Worm (Caenorhabditis elegans) whole organism, L4 larva: ENCODE measurements around the gene zip-1.

Experiments used
- F10B5.3 ChIP-seq: sonication (generic microtip); optimal IDR thresholded peaks from 2 replicates; lab custom pipeline; 2016; ENCODE audit warnings: mild to moderate bottlenecking, missing genetic modification characterization, missing compliant biosample characterization
- F26F4.8 ChIP-seq: fragments of 200-800 bp; sonication (Bioruptor generic); conservative IDR thresholded peaks from 2 replicates; pipeline ENCODE4 v1.3.6; 2022; ENCODE audit warnings: missing genetic modification characterization, missing compliant biosample characterization
- T20F7.1 ChIP-seq: fragments of 200-800 bp; sonication (Bioruptor generic); optimal IDR thresholded peaks from 2 replicates; lab custom pipeline; 2018; ENCODE audit warnings: mild to moderate bottlenecking, missing genetic modification characterization, missing compliant biosample characterization
- T26A8.4 ChIP-seq: fragments of 200-800 bp; sonication (Bioruptor generic); IDR thresholded peaks from 2 replicates; pipeline ENCODE4 v1.3.6; 2022; ENCODE audit warnings: missing genetic modification characterization, missing compliant biosample characterization
- Y48G9A.11 ChIP-seq: fragments of 200-800 bp; sonication (Bioruptor generic); IDR thresholded peaks from 2 replicates; pipeline ENCODE4 v1.3.6; 2022; ENCODE audit warnings: missing genetic modification reagents, missing genetic modification characterization, missing compliant biosample characterization
- ZK546.5 ChIP-seq, 2 experiments: sonication (generic microtip); optimal IDR thresholded peaks; 2 replicates each; lab custom pipeline; 2017; ENCODE audit warnings: missing biosample characterization in 2 of 2, missing genetic modification characterization in 2 of 2
- ceh-28 ChIP-seq: fragments of 150-350 bp; optimal IDR thresholded peaks from 2 replicates; lab custom pipeline; 2014; ENCODE audit warnings: missing biosample characterization, missing genetic modification reagents, missing genetic modification characterization
- ceh-32 ChIP-seq: sonication (generic microtip); optimal IDR thresholded peaks from 2 replicates; lab custom pipeline; 2016; ENCODE audit warnings: mild to moderate bottlenecking, missing genetic modification characterization, missing compliant biosample characterization; ENCODE audit not compliant: poor library complexity
- ceh-82 ChIP-seq: sonication (generic microtip); optimal IDR thresholded peaks from 2 replicates; lab custom pipeline; 2017; ENCODE audit warnings: missing biosample characterization, missing genetic modification characterization
- ces-1 ChIP-seq: fragments of 150-350 bp; sonication (generic microtip); optimal IDR thresholded peaks from 4 replicates; lab custom pipeline; 2014; ENCODE audit warnings: missing biosample characterization, missing genetic modification reagents, missing genetic modification characterization
- ctbp-1 ChIP-seq: fragments of 200-800 bp; sonication (Bioruptor generic); IDR thresholded peaks from 2 replicates; pipeline ENCODE4 v1.3.6; 2022; ENCODE audit warnings: missing genetic modification reagents, missing genetic modification characterization, missing compliant biosample characterization
- daf-19 ChIP-seq: fragments of 200-800 bp; sonication (Bioruptor generic); conservative IDR thresholded peaks from 2 replicates; pipeline ENCODE4 v1.3.6; 2022; ENCODE audit warnings: missing genetic modification characterization, missing compliant biosample characterization
- dmd-6 ChIP-seq: fragments of 200-800 bp; sonication (Bioruptor generic); IDR thresholded peaks from 2 replicates; pipeline ENCODE4 v1.3.6; 2022; ENCODE audit warnings: missing genetic modification reagents, missing genetic modification characterization, missing compliant biosample characterization
- dmd-9 ChIP-seq: fragments of 200-800 bp; sonication (Bioruptor generic); IDR thresholded peaks from 2 replicates; pipeline ENCODE4 v1.3.6; 2022; ENCODE audit warnings: missing genetic modification reagents, missing genetic modification characterization, missing compliant biosample characterization
- duxl-1 ChIP-seq: sonication (generic microtip); optimal IDR thresholded peaks from 2 replicates; lab custom pipeline; 2016; ENCODE audit warnings: mild to moderate bottlenecking, missing genetic modification characterization, moderate library complexity, missing compliant biosample characterization; ENCODE audit not compliant: poor library complexity
- egl-43 ChIP-seq: fragments of 200-800 bp; sonication (Bioruptor generic); IDR thresholded peaks from 2 replicates; pipeline ENCODE4 v1.3.6; 2022; ENCODE audit warnings: missing genetic modification reagents, missing genetic modification characterization, missing compliant biosample characterization
- fkh-10 ChIP-seq: fragments of 150-350 bp; optimal IDR thresholded peaks from 2 replicates; lab custom pipeline; 2014; ENCODE audit warnings: missing biosample characterization, missing genetic modification reagents, missing genetic modification characterization
- hif-1 ChIP-seq, 2 experiments: sonication (generic microtip); optimal IDR thresholded peaks; 2 replicates each; lab custom pipeline; 2016 to 2017; ENCODE audit warnings: missing compliant biosample characterization in 2 of 2, missing genetic modification characterization in 2 of 2, missing genetic modification reagents in 2 of 2, missing genotype in 2 of 2, mild to moderate bottlenecking in 1 of 2
- hlh-11 ChIP-seq: fragments of 200-800 bp; sonication (Bioruptor generic); optimal IDR thresholded peaks from 2 replicates; lab custom pipeline; 2018; ENCODE audit warnings: mild to moderate bottlenecking, missing genetic modification characterization, missing compliant biosample characterization
- hmg-1.1 ChIP-seq: fragments of 200-800 bp; sonication (Bioruptor generic); IDR thresholded peaks from 2 replicates; pipeline ENCODE4 v1.3.6; 2022; ENCODE audit warnings: missing genetic modification reagents, missing genetic modification characterization, missing compliant biosample characterization
- lin-1 ChIP-seq: fragments of 200-800 bp; sonication (Bioruptor generic); IDR thresholded peaks from 2 replicates; pipeline ENCODE4 v1.3.6; 2022; ENCODE audit warnings: missing genetic modification reagents, missing genetic modification characterization, missing compliant biosample characterization
- lin-13 ChIP-seq: fragments of 150-350 bp; optimal IDR thresholded peaks from 2 replicates; lab custom pipeline; 2014; ENCODE audit warnings: missing biosample characterization, missing genetic modification reagents, missing genetic modification characterization
- lin-39 ChIP-seq: fragments of 150-350 bp; optimal IDR thresholded peaks from 2 replicates; lab custom pipeline; 2014; ENCODE audit warnings: missing biosample characterization, missing genetic modification reagents, missing genetic modification characterization
- lir-3 ChIP-seq: sonication (generic microtip); optimal IDR thresholded peaks from 2 replicates; lab custom pipeline; 2016; ENCODE audit warnings: mild to moderate bottlenecking, missing genetic modification characterization, missing compliant biosample characterization
- lsy-2 ChIP-seq, 2 experiments: fragments of 150-350 bp in 1 of 2; sonication (generic microtip) in 1 of 2; optimal IDR thresholded peaks; 2 replicates each; lab custom pipeline; 2014 to 2017; ENCODE audit warnings: missing biosample characterization in 2 of 2, missing genetic modification characterization in 2 of 2
- madf-5 ChIP-seq, 2 experiments: fragments of 200-800 bp; sonication (Bioruptor generic); IDR thresholded peaks; 2 replicates each; pipeline ENCODE4 v1.3.6; 2022; ENCODE audit warnings: missing compliant biosample characterization in 2 of 2, missing genetic modification characterization in 2 of 2
- mep-1 ChIP-seq: fragments of 150-350 bp; sonication (generic microtip); optimal IDR thresholded peaks from 3 replicates; lab custom pipeline; 2014; ENCODE audit warnings: missing biosample characterization, missing genetic modification characterization
- mes-2 ChIP-seq: sonication (generic microtip); optimal IDR thresholded peaks from 2 replicates; lab custom pipeline; 2016; ENCODE audit warnings: missing genotype, mild to moderate bottlenecking, missing genetic modification characterization, missing compliant biosample characterization; ENCODE audit not compliant: poor library complexity, severe bottlenecking
- mxl-2 ChIP-seq: fragments of 200-800 bp; sonication (Bioruptor generic); conservative IDR thresholded peaks from 2 replicates; pipeline ENCODE4 v1.3.6; 2022; ENCODE audit warnings: missing genetic modification reagents, missing genetic modification characterization, missing compliant biosample characterization
- nhr-11 ChIP-seq: fragments of 150-350 bp; optimal IDR thresholded peaks from 2 replicates; lab custom pipeline; 2014; ENCODE audit warnings: missing biosample characterization, missing genetic modification characterization
- nhr-111 ChIP-seq: fragments of 200-800 bp; sonication (Bioruptor generic); optimal IDR thresholded peaks from 2 replicates; lab custom pipeline; 2018; ENCODE audit warnings: mild to moderate bottlenecking, missing genetic modification characterization, missing compliant biosample characterization
- nhr-237 ChIP-seq: sonication (generic microtip); optimal IDR thresholded peaks from 2 replicates; lab custom pipeline; 2017; ENCODE audit warnings: missing biosample characterization, missing genetic modification characterization
- nhr-48 ChIP-seq: sonication (generic microtip); optimal IDR thresholded peaks from 2 replicates; lab custom pipeline; 2016; ENCODE audit warnings: mild to moderate bottlenecking, missing genetic modification characterization, missing compliant biosample characterization
- nhr-6 ChIP-seq: fragments of 150-350 bp; optimal IDR thresholded peaks from 2 replicates; lab custom pipeline; 2014; ENCODE audit warnings: missing biosample characterization, missing genetic modification characterization
- nhr-76 ChIP-seq: fragments of 150-350 bp; optimal IDR thresholded peaks from 2 replicates; lab custom pipeline; 2014; ENCODE audit warnings: missing biosample characterization, missing genetic modification characterization
- pqm-1 ChIP-seq: sonication (generic microtip); optimal IDR thresholded peaks from 2 replicates; lab custom pipeline; 2017; ENCODE audit warnings: missing biosample characterization, missing genetic modification characterization
- rbr-2 ChIP-seq: sonication (generic microtip); optimal IDR thresholded peaks from 2 replicates; lab custom pipeline; 2016; ENCODE audit warnings: missing genotype, missing genetic modification characterization, missing compliant biosample characterization
- sdz-12 ChIP-seq: fragments of 200-800 bp; sonication (Bioruptor generic); optimal IDR thresholded peaks from 2 replicates; lab custom pipeline; 2018; ENCODE audit warnings: mild to moderate bottlenecking, missing genetic modification characterization, missing compliant biosample characterization
- snpc-4 ChIP-seq: fragments of 150-350 bp; optimal IDR thresholded peaks from 2 replicates; lab custom pipeline; 2014; ENCODE audit warnings: missing biosample characterization, missing genetic modification characterization
- unc-39 ChIP-seq: sonication (generic microtip); optimal IDR thresholded peaks from 2 replicates; lab custom pipeline; 2017; ENCODE audit warnings: missing biosample characterization, missing genetic modification characterization
- zfp-2 ChIP-seq: sonication (generic microtip); optimal IDR thresholded peaks from 2 replicates; lab custom pipeline; 2016; ENCODE audit warnings: mild to moderate bottlenecking, missing genetic modification characterization, missing compliant biosample characterization
- zfp-3 ChIP-seq: fragments of 200-800 bp; sonication (Bioruptor generic); conservative IDR thresholded peaks from 2 replicates; pipeline ENCODE4 v1.3.6; 2022; ENCODE audit warnings: missing genetic modification reagents, missing genetic modification characterization, missing compliant biosample characterization
- zip-2 ChIP-seq: fragments of 150-350 bp; optimal IDR thresholded peaks from 2 replicates; lab custom pipeline; 2014; ENCODE audit warnings: missing biosample characterization, missing genetic modification characterization
- ztf-7 ChIP-seq: fragments of 150-350 bp; optimal IDR thresholded peaks from 2 replicates; lab custom pipeline; 2014; ENCODE audit warnings: missing biosample characterization, missing genetic modification characterization

Gene zip-1

ce11 chrIII:12335400-12335994 is 2.0 kb downstream of the zip-1 start (continued):
- TF ChIP-seq nhr-48 (tag; lab: Kevin White, UChicago) (peak; percentile 13), ctbp-1 (0 out of 2 replicates have a peak, but pooled peaks have one; percentile 48), lir-3 (no peak), sdz-12 (GFP tag; lab: Kevin White, UChicago) (no peak), nhr-111 (no peak), ceh-28 (tag; lab: Kevin White, UChicago) (no peak), zip-2 (tag; lab: Kevin White, UChicago) (no peak), mxl-2 (GFP tag; lab: Robert Waterston, UW) (no peak), hlh-11 (peak; percentile 88)
- TF ChIP-seq, all 104 proteins: peak for 27

DNA sequence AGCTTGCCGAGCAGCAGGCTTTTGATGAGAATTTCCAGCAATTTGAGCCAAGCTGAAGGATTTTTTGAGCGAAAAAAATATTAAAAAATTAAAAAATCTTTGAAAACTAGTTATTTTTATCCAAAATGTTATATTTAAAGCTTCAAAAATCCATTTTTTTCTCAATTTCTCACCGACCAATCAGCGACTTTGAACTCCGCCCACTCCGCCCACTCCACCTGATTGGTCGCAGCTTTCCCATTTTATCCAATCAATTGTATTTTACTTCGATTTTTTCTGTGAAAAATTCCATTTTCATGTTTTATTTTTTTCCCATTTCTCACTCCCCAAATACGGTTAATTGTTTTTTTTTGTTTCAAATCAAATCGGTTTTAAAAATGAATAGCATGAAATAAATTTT is 11.4 kb downstream of the zip-1 start:
- no peak for TF ChIP-seq pqm-1 (tag; lab: Kevin White, UChicago)
- TF ChIP-seq lsy-2 (tag; optimal IDR thresholded peaks at IDR 0.05; lab: Kevin White, UChicago), result peak in 1 of 2 experiments; percentile 16
- TF ChIP-seq, all 104 proteins: peak for 1

- no peak for TF ChIP-seq ces-1 (GFP tag; lab: Kevin White, UChicago)
Measured at ce11 chrIII:12349027-12349426, 15.5 kb downstream of the zip-1 start.

DNA sequence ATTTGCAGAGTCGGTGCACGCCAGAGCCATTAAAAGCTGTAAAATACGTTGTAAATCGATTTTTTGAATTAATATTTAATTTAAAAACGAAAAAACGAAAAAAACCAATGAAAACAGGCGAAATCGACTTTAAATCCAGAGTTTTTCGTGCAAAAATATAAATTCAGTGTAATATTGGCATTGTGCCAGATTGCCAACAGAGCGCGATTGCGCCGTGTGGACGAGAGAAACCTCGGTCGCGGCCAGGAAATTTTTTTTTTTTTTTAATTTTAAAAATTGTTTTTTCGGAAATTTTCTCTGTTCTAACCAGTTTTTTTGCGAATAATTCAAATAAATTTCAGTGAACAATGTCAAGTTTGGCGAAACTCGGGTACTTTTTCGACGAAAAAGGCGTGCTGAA is 17.8 kb downstream of the zip-1 start, which contains the start of the genes pph-4.1 and Y75B8A.31:
Gene pph-4.1, minus strand, starts transcription at position 36 of the 400 bp plus-strand sequence.
Gene Y75B8A.31, plus strand, starts transcription at position 342 of the 400 bp plus-strand sequence.
- TF ChIP-seq snpc-4 (no peak), lin-39 (tag; lab: Kevin White, UChicago) (no peak), F10B5.3 (tag; lab: Kevin White, UChicago) (peak; percentile 25), lin-1 (GFP tag; lab: Robert Waterston, UW) (peak; percentile 59; the same call in 1 of the 2 replicates), ceh-32 (tag; lab: Kevin White, UChicago) (no peak), ztf-7 (tag; lab: Kevin White, UChicago) (peak; percentile 22), Y48G9A.11 (0 out of 2 replicates have a peak, but pooled peaks have one; percentile 45), ZK546.5 (tag; optimal IDR thresholded peaks at IDR 0.05; lab: Kevin White, UChicago) (no peak), hif-1 (tag; optimal IDR thresholded peaks at IDR 0.05; lab: Kevin White, UChicago) (peak; percentile 37 to 95), dmd-9 (GFP tag; lab: Robert Waterston, UW) (peak; percentile 92), F26F4.8 (GFP tag; lab: Robert Waterston, UW) (no peak), nhr-237 (no peak), lsy-2 (tag; optimal IDR thresholded peaks at IDR 0.05; lab: Kevin White, UChicago) (peak in 1 of 2 experiments; percentile 91), daf-19 (no peak), mes-2 (tag; lab: Kevin White, UChicago) (peak; percentile 99), ctbp-1 (no peak), lin-13 (peak; percentile 81), nhr-11 (tag; lab: Kevin White, UChicago) (no peak), ceh-28 (tag; lab: Kevin White, UChicago) (no peak), nhr-76 (tag; lab: Kevin White, UChicago) (no peak), ceh-82 (tag; lab: Kevin White, UChicago) (no peak), T20F7.1 (no peak), dmd-6 (GFP tag; lab: Robert Waterston, UW) (peak; percentile 75), zfp-3 (GFP tag; lab: Robert Waterston, UW) (0 out of 2 replicates have a peak, but pooled peaks have one; percentile 27), egl-43 (GFP tag; lab: Robert Waterston, UW) (no peak), fkh-10 (GFP tag; lab: Kevin White, UChicago) (no peak), rbr-2 (tag; lab: Kevin White, UChicago) (peak; percentile 80), mep-1 (tag; lab: Kevin White, UChicago) (peak; percentile 82), zfp-2 (peak; percentile 44), unc-39 (no peak), hmg-1.1 (GFP tag; lab: Robert Waterston, UW) (0 out of 2 replicates have a peak, but pooled peaks have one; percentile 16), T26A8.4 (GFP tag; lab: Robert Waterston, UW) (peak; percentile 53), hlh-11 (peak; percentile 75), madf-5 (GFP tag; IDR thresholded peaks at IDR 0.05; lab: Robert Waterston, UW) (no peak), nhr-48 (tag; lab: Kevin White, UChicago) (peak; percentile 30), duxl-1 (tag; lab: Kevin White, UChicago) (peak; percentile 0), nhr-6 (tag; lab: Kevin White, UChicago) (peak; percentile 77)
